Worm (Caenorhabditis elegans): ENCODE data around the gene cmtr-1.

ce11 chrII:14983909-14984308 is 42.0 kb upstream of the cmtr-1 start, which contains the start of gene Y53F4B.5:
- TF ChIP-seq ces-1 (GFP tag; optimal IDR thresholded peaks at IDR 0.05) (no peak), pha-4 (tag; optimal IDR thresholded peaks at IDR 0.05) (no peak), nhr-12 (tag; optimal IDR thresholded peaks at IDR 0.05) (no peak), ceh-83 (GFP tag; optimal IDR thresholded peaks at IDR 0.05) (no peak), lsy-2 (tag; optimal IDR thresholded peaks at IDR 0.05) (no peak), mep-1 (tag; optimal IDR thresholded peaks at IDR 0.05) (no peak), ztf-11 (tag; optimal IDR thresholded peaks at IDR 0.05) (no peak), lin-32 (GFP tag; optimal IDR thresholded peaks at IDR 0.05) (no peak)
